Fruit fly (Drosophila melanogaster): ENCODE measurements around the gene Cht7.

The Cht7 gene

dm6 chr3L:3042150-3043049 is 64.4 kb downstream of the Cht7 start, which contains the start of gene Prx4 (continued):
- TF ChIP-seq cg (GFP tag; optimal IDR thresholded peaks at IDR 0.05) = no peak
- peak; percentile 70 for TF ChIP-seq CG4424 (GFP tag; optimal IDR thresholded peaks at IDR 0.05)
- no peak for TF ChIP-seq zf30C (GFP tag; optimal IDR thresholded peaks at IDR 0.05)
- TF ChIP-seq TFAM (GFP tag; optimal IDR thresholded peaks at IDR 0.05) = no peak
- peak; percentile 65 for TF ChIP-seq CG18476 (GFP tag; optimal IDR thresholded peaks at IDR 0.05)
- TF ChIP-seq trem (tag; optimal IDR thresholded peaks at IDR 0.05) = peak; percentile 23
- no peak for TF ChIP-seq unc-4 (GFP tag; IDR thresholded peaks at IDR 0.05; ENCODE audit: partially characterized antibody)
- peak; percentile 69 for TF ChIP-seq E2f1 (GFP tag; IDR thresholded peaks at IDR 0.05)
- peak; percentile 50 for TF ChIP-seq CG3407 (GFP tag; optimal IDR thresholded peaks at IDR 0.05)
- TF ChIP-seq pros (GFP tag; optimal IDR thresholded peaks at IDR 0.05) = no peak
- TF ChIP-seq CG16779 (GFP tag; IDR thresholded peaks at IDR 0.05) = 0 out of 2 replicates have a peak, but pooled peaks have one; percentile 55
- no peak for TF ChIP-seq Camta (GFP tag; optimal IDR thresholded peaks at IDR 0.05)
- TF ChIP-seq CG6813 (GFP tag; optimal IDR thresholded peaks at IDR 0.05) = peak; percentile 38
- TF ChIP-seq slbo (GFP tag; IDR thresholded peaks at IDR 0.05) = peak; percentile 88
- peak; percentile 23 for TF ChIP-seq CrebB (tag; optimal IDR thresholded peaks at IDR 0.05)
- TF ChIP-seq pnt (GFP tag; optimal IDR thresholded peaks at IDR 0.05) = peak; percentile 42
- TF ChIP-seq Myb (GFP tag; optimal IDR thresholded peaks at IDR 0.05) = no peak
- no peak for TF ChIP-seq CG7963 (GFP tag; IDR thresholded peaks at IDR 0.05; ENCODE audit: partially characterized antibody)
- peak; percentile 2 for TF ChIP-seq run (tag; optimal IDR thresholded peaks at IDR 0.05)
- TF ChIP-seq pan (optimal IDR thresholded peaks at IDR 0.05) = no peak
- TF ChIP-seq pan (GFP tag; optimal IDR thresholded peaks at IDR 0.05 in 1 of 2, IDR thresholded peaks at IDR 0.05 in 1 of 2) = peak in 1 of 2 experiments; percentile 86
- TF ChIP-seq CG3163 (GFP tag; optimal IDR thresholded peaks at IDR 0.05) = no peak
- TF ChIP-seq CG1233 (GFP tag; optimal IDR thresholded peaks at IDR 0.05) = peak; percentile 72
- no peak for TF ChIP-seq p53 (GFP tag; optimal IDR thresholded peaks at IDR 0.05)
- no peak for TF ChIP-seq CG17612 (GFP tag; IDR thresholded peaks at IDR 0.05)
- TF ChIP-seq Vsx1 (GFP tag; optimal IDR thresholded peaks at IDR 0.05) = peak; percentile 54
- TF ChIP-seq D19A (tag; optimal IDR thresholded peaks at IDR 0.05) = peak; percentile 63
- peak; percentile 28; the same call in 1 of the 2 replicates for TF ChIP-seq MBD-R2 (GFP tag; IDR thresholded peaks at IDR 0.05)
- no peak for TF ChIP-seq Hand (GFP tag; optimal IDR thresholded peaks at IDR 0.05)
- no peak for TF ChIP-seq CG4282 (GFP tag; optimal IDR thresholded peaks at IDR 0.05)
- TF ChIP-seq CG10565 (GFP tag; optimal IDR thresholded peaks at IDR 0.05) = no peak
- peak in 1 of 2 experiments; percentile 6 for TF ChIP-seq Hr78 (GFP tag; optimal IDR thresholded peaks at IDR 0.05)
- TF ChIP-seq ems (GFP tag; optimal IDR thresholded peaks at IDR 0.05) = peak; percentile 51
- peak; percentile 52; the same call in 1 of the 2 replicates for TF ChIP-seq CkIIα-i1 (GFP tag; IDR thresholded peaks at IDR 0.05)
- no peak for TF ChIP-seq CG8944 (GFP tag; optimal IDR thresholded peaks at IDR 0.05)
- TF ChIP-seq bsh (GFP tag; optimal IDR thresholded peaks at IDR 0.05) = peak in 1 of 2 experiments; percentile 81
- TF ChIP-seq CG17328 (GFP tag; IDR thresholded peaks at IDR 0.05) = peak; percentile 71
- TF ChIP-seq Rx (GFP tag; IDR thresholded peaks at IDR 0.05) = no peak
- no peak for TF ChIP-seq tna (GFP tag; IDR thresholded peaks at IDR 0.05; ENCODE audit: partially characterized antibody)
- peak; percentile 76 for TF ChIP-seq CG30403 (GFP tag; optimal IDR thresholded peaks at IDR 0.05)
- peak; percentile 4 for TF ChIP-seq fd102C (GFP tag; optimal IDR thresholded peaks at IDR 0.05)
- peak; percentile 9 for TF ChIP-seq slp2 (GFP tag; optimal IDR thresholded peaks at IDR 0.05)
- TF ChIP-seq caup (GFP tag; optimal IDR thresholded peaks at IDR 0.05; ENCODE audit: severe bottlenecking) = peak; percentile 74
- peak; percentile 63; the same call in 2 of the 3 replicates for TF ChIP-seq B-H1 (GFP tag; IDR thresholded peaks at IDR 0.05)
- TF ChIP-seq gsb-n (tag; optimal IDR thresholded peaks at IDR 0.05) = peak; percentile 72
- TF ChIP-seq h (optimal IDR thresholded peaks at IDR 0.05) = no peak
- no peak for TF ChIP-seq ro (GFP tag; IDR thresholded peaks at IDR 0.05)
- peak; percentile 73 for TF ChIP-seq ranshi (GFP tag; IDR thresholded peaks at IDR 0.05)
- TF ChIP-seq CG7271 (tag; optimal IDR thresholded peaks at IDR 0.05) = no peak

Measured in whole organism, embryonic.